Worm (Caenorhabditis elegans): ENCODE measurements around the gene unc-112.

The unc-112 gene

ce11 chrV:14726596-14726995 lies 30.1 kb upstream of the unc-112 start, which contains the start of gene Y50E8A.1:
Gene Y50E8A.1 (plus strand): TSS chrV:14726896.
- no peak for TF ChIP-seq nhr-90 (tag; optimal IDR thresholded peaks at IDR 0.05; ENCODE audit: poor library complexity)
- TF ChIP-seq aha-1 (tag; optimal IDR thresholded peaks at IDR 0.05), result no peak

- peak in 1 of 2 experiments; percentile 20 for TF ChIP-seq lin-35 (GFP tag; optimal IDR thresholded peaks at IDR 0.05)
- TF ChIP-seq F16B12.6 (tag; optimal IDR thresholded peaks at IDR 0.05), result no peak
- no peak for TF ChIP-seq C16A3.4 (tag; optimal IDR thresholded peaks at IDR 0.05)
- TF ChIP-seq ceh-82 (tag; optimal IDR thresholded peaks at IDR 0.05), result no peak
- TF ChIP-seq rnt-1 (tag; optimal IDR thresholded peaks at IDR 0.05), result no peak
- TF ChIP-seq ama-1 (optimal IDR thresholded peaks at IDR 0.05), result no peak
- TF ChIP-seq jun-1 (tag; optimal IDR thresholded peaks at IDR 0.05), result no peak
- TF ChIP-seq ets-5 (GFP tag; IDR thresholded peaks at IDR 0.05), result no peak
- peak; percentile 92 for TF ChIP-seq nhr-85 (tag)
- TF ChIP-seq tlp-1 (tag; optimal IDR thresholded peaks at IDR 0.05), result no peak
- TF ChIP-seq elt-3 (tag; optimal IDR thresholded peaks at IDR 0.05), result peak in 2 of 6 experiments; percentile 4 to 28
- no peak for TF ChIP-seq egl-27 (tag; optimal IDR thresholded peaks at IDR 0.05)
- no peak for TF ChIP-seq unc-130 (tag; optimal IDR thresholded peaks at IDR 0.05)
- TF ChIP-seq nhr-20 (tag; optimal IDR thresholded peaks at IDR 0.05), result peak; percentile 52
- no peak for TF ChIP-seq nhr-237 (tag; optimal IDR thresholded peaks at IDR 0.05)
- TF ChIP-seq ceh-63 (GFP tag; optimal IDR thresholded peaks at IDR 0.05), result no peak
- peak; percentile 31 for TF ChIP-seq snu-23 (GFP tag; optimal IDR thresholded peaks at IDR 0.05)
- TF ChIP-seq irx-1 (tag; optimal IDR thresholded peaks at IDR 0.05), result no peak
- no peak for TF ChIP-seq snpc-4 (tag; optimal IDR thresholded peaks at IDR 0.05)
- no peak for TF ChIP-seq nhr-77 (tag; optimal IDR thresholded peaks at IDR 0.05)
- TF ChIP-seq ceh-88 (GFP tag; IDR thresholded peaks at IDR 0.05), result no peak
- no peak for TF ChIP-seq lin-13 (GFP tag; optimal IDR thresholded peaks at IDR 0.05)
- no peak for TF ChIP-seq tbx-2 (tag; optimal IDR thresholded peaks at IDR 0.05)
- no peak for TF ChIP-seq nhr-11 (tag; optimal IDR thresholded peaks at IDR 0.05)
- TF ChIP-seq lin-15B (tag; optimal IDR thresholded peaks at IDR 0.05), result no peak
- no peak for TF ChIP-seq ceh-90 (tag; optimal IDR thresholded peaks at IDR 0.05)
- TF ChIP-seq elt-2 (tag; optimal IDR thresholded peaks at IDR 0.05), result no peak
- peak; percentile 29 for TF ChIP-seq nhr-71 (tag; optimal IDR thresholded peaks at IDR 0.05)
- no peak for TF ChIP-seq unc-98 (GFP tag; IDR thresholded peaks at IDR 0.05)
- peak in 1 of 2 experiments; percentile 8 for TF ChIP-seq lsy-2 (tag; optimal IDR thresholded peaks at IDR 0.05)
- peak; percentile 70 for TF ChIP-seq blmp-1 (tag; optimal IDR thresholded peaks at IDR 0.05)
- no peak for TF ChIP-seq nhr-19 (GFP tag; conservative IDR thresholded peaks at IDR 0.05)
- no peak for TF ChIP-seq pag-3 (tag; optimal IDR thresholded peaks at IDR 0.05; ENCODE audit: borderline replicate concordance, insufficient read depth)
- no peak for TF ChIP-seq nhr-76 (tag; optimal IDR thresholded peaks at IDR 0.05)
- TF ChIP-seq zag-1 (tag; optimal IDR thresholded peaks at IDR 0.05), result no peak
- peak in 1 of 3 experiments; percentile 24 for TF ChIP-seq dpl-1 (GFP tag; optimal IDR thresholded peaks at IDR 0.05)
- TF ChIP-seq hlh-17 (GFP tag; optimal IDR thresholded peaks at IDR 0.05; ENCODE audit: borderline replicate concordance), result no peak
- TF ChIP-seq fkh-10 (GFP tag; optimal IDR thresholded peaks at IDR 0.05), result no peak
- no peak for TF ChIP-seq mef-2 (tag; optimal IDR thresholded peaks at IDR 0.05)
- TF ChIP-seq mab-9 (GFP tag; IDR thresholded peaks at IDR 0.05), result no peak
- no peak for TF ChIP-seq mdl-1 (tag; optimal IDR thresholded peaks at IDR 0.05)
- TF ChIP-seq C34B4.2 (tag; optimal IDR thresholded peaks at IDR 0.05), result no peak
- no peak for TF ChIP-seq lin-14 (GFP tag; optimal IDR thresholded peaks at IDR 0.05)
- no peak for TF ChIP-seq hpl-2 (GFP tag; optimal IDR thresholded peaks at IDR 0.05)
- no peak for TF ChIP-seq unc-62 (GFP tag; optimal IDR thresholded peaks at IDR 0.05)
- TF ChIP-seq vab-15 (tag; optimal IDR thresholded peaks at IDR 0.05), result no peak
- no peak for TF ChIP-seq ztf-4 (tag; optimal IDR thresholded peaks at IDR 0.05)
- TF ChIP-seq fkh-8 (tag; optimal IDR thresholded peaks at IDR 0.05), result no peak
- no peak for TF ChIP-seq xbp-1 (tag; optimal IDR thresholded peaks at IDR 0.05)
- no peak for TF ChIP-seq nhr-47 (tag; optimal IDR thresholded peaks at IDR 0.05)
These were observed 29.0 kb upstream of the unc-112 start for ce11 chrV:14725409-14725808.

Data from whole organism, L1 larva.